Worm (Caenorhabditis elegans) whole organism, late embryonic: ENCODE results near the gene ccdc-47.

ENCODE experiments used
- C08G9.2 ChIP-seq: sonication (generic microtip); optimal IDR thresholded peaks from 2 replicates; lab custom pipeline; 2016; ENCODE audit warnings: mild to moderate bottlenecking, missing genetic modification characterization, moderate library complexity, missing compliant biosample characterization
- F13H6.1 ChIP-seq: sonication (generic microtip); optimal IDR thresholded peaks from 2 replicates; lab custom pipeline; 2016; ENCODE audit warnings: missing genetic modification characterization, missing compliant biosample characterization
- K02D7.2 ChIP-seq: sonication (generic microtip); optimal IDR thresholded peaks from 2 replicates; lab custom pipeline; 2017; ENCODE audit warnings: mild to moderate bottlenecking, missing genetic modification characterization, missing compliant biosample characterization
- K09A11.1 ChIP-seq: sonication (generic microtip); optimal IDR thresholded peaks from 2 replicates; lab custom pipeline; 2017; ENCODE audit warnings: antibody characterized with exemption, mild to moderate bottlenecking, missing genetic modification characterization, missing compliant biosample characterization; ENCODE audit not compliant: insufficient read depth
- T23F11.4 ChIP-seq: fragments of 200-800 bp; sonication (Bioruptor generic); optimal IDR thresholded peaks from 2 replicates; lab custom pipeline; 2018; ENCODE audit warnings: mild to moderate bottlenecking, missing genetic modification characterization, missing compliant biosample characterization
- Y22D7AL.16 ChIP-seq: sonication (generic microtip); optimal IDR thresholded peaks from 2 replicates; lab custom pipeline; 2016; ENCODE audit warnings: missing genetic modification characterization, missing compliant biosample characterization
- ahr-1 ChIP-seq: sonication (generic microtip); optimal IDR thresholded peaks from 2 replicates; lab custom pipeline; 2016; ENCODE audit warnings: missing genetic modification characterization, missing compliant biosample characterization
- ama-1 ChIP-seq: fragments of 150-350 bp; optimal IDR thresholded peaks from 2 replicates; lab custom pipeline; 2014
- ceh-14 ChIP-seq: sonication (generic microtip); optimal IDR thresholded peaks from 2 replicates; lab custom pipeline; 2016; ENCODE audit warnings: missing genotype, missing genetic modification characterization, missing compliant biosample characterization
- ceh-22 ChIP-seq: sonication (generic microtip); optimal IDR thresholded peaks from 2 replicates; lab custom pipeline; 2017; ENCODE audit warnings: missing biosample characterization, missing genetic modification characterization
- ceh-24 ChIP-seq: sonication (generic microtip); optimal IDR thresholded peaks from 2 replicates; lab custom pipeline; 2016; ENCODE audit warnings: mild to moderate bottlenecking, missing genetic modification characterization, missing compliant biosample characterization
- ceh-30 ChIP-seq: fragments of 150-350 bp; optimal IDR thresholded peaks from 2 replicates; lab custom pipeline; 2014; ENCODE audit warnings: missing biosample characterization, missing genetic modification characterization
- ceh-31 ChIP-seq: sonication (generic microtip); optimal IDR thresholded peaks from 2 replicates; lab custom pipeline; 2016; ENCODE audit warnings: missing genetic modification characterization, missing compliant biosample characterization
- ceh-45 ChIP-seq: fragments of 200-800 bp; sonication (Bioruptor generic); IDR thresholded peaks from 2 replicates; pipeline ENCODE4 v1.3.6; 2022; ENCODE audit warnings: missing genetic modification reagents, missing genetic modification characterization, missing compliant biosample characterization
- ceh-48 ChIP-seq: sonication (generic microtip); optimal IDR thresholded peaks from 2 replicates; lab custom pipeline; 2016; ENCODE audit warnings: missing genetic modification characterization, inconsistent platforms, missing compliant biosample characterization
- ceh-6 ChIP-seq: fragments of 200-800 bp; sonication (Bioruptor generic); optimal IDR thresholded peaks from 2 replicates; lab custom pipeline; 2018; ENCODE audit warnings: mild to moderate bottlenecking, missing genetic modification characterization, missing compliant biosample characterization
- che-1 ChIP-seq: sonication (generic microtip); optimal IDR thresholded peaks from 2 replicates; lab custom pipeline; 2016; ENCODE audit warnings: mild to moderate bottlenecking, missing genetic modification characterization, missing compliant biosample characterization
- dmd-4 ChIP-seq: sonication (generic microtip); optimal IDR thresholded peaks from 2 replicates; lab custom pipeline; 2016; ENCODE audit warnings: borderline replicate concordance, missing genetic modification characterization, missing compliant biosample characterization
- dve-1 ChIP-seq: sonication (generic microtip); optimal IDR thresholded peaks from 2 replicates; lab custom pipeline; 2017; ENCODE audit warnings: antibody characterized with exemption, mild to moderate bottlenecking, missing genetic modification characterization, missing compliant biosample characterization
- eyg-1 ChIP-seq: sonication (generic microtip); optimal IDR thresholded peaks from 2 replicates; lab custom pipeline; 2016; ENCODE audit warnings: missing genotype, missing genetic modification characterization, missing compliant biosample characterization
- fax-1 ChIP-seq: sonication (generic microtip); optimal IDR thresholded peaks from 2 replicates; lab custom pipeline; 2016; ENCODE audit warnings: missing genotype, missing genetic modification characterization, missing compliant biosample characterization
- fkh-10 ChIP-seq: fragments of 150-350 bp; optimal IDR thresholded peaks from 2 replicates; lab custom pipeline; 2014; ENCODE audit warnings: missing biosample characterization, missing genetic modification reagents, missing genetic modification characterization
- fkh-6 ChIP-seq: sonication (generic microtip); optimal IDR thresholded peaks from 2 replicates; lab custom pipeline; 2016; ENCODE audit warnings: missing genetic modification characterization, missing compliant biosample characterization
- hlh-13 ChIP-seq: fragments of 200-800 bp; sonication (Bioruptor generic); optimal IDR thresholded peaks from 2 replicates; lab custom pipeline; 2018; ENCODE audit warnings: mild to moderate bottlenecking, missing genetic modification characterization, missing compliant biosample characterization
- hlh-15 ChIP-seq: sonication (generic microtip); optimal IDR thresholded peaks from 2 replicates; lab custom pipeline; 2016; ENCODE audit warnings: missing genetic modification characterization, missing compliant biosample characterization
- hlh-30 ChIP-seq: sonication (generic microtip); optimal IDR thresholded peaks from 2 replicates; lab custom pipeline; 2017; ENCODE audit warnings: antibody characterized with exemption, missing genetic modification characterization, missing compliant biosample characterization; ENCODE audit not compliant: insufficient read depth
- hlh-6 ChIP-seq: sonication (generic microtip); optimal IDR thresholded peaks from 2 replicates; lab custom pipeline; 2016; ENCODE audit warnings: missing genotype, missing genetic modification characterization, missing compliant biosample characterization
- hlh-8 ChIP-seq: sonication (generic microtip); optimal IDR thresholded peaks from 2 replicates; lab custom pipeline; 2016; ENCODE audit warnings: missing genotype, missing genetic modification characterization, missing compliant biosample characterization
- lin-11 ChIP-seq: fragments of 200-800 bp; sonication (Bioruptor generic); optimal IDR thresholded peaks from 2 replicates; lab custom pipeline; 2018; ENCODE audit warnings: mild to moderate bottlenecking, missing genetic modification characterization, missing compliant biosample characterization
- madf-2 ChIP-seq: sonication (generic microtip); optimal IDR thresholded peaks from 2 replicates; lab custom pipeline; 2017; ENCODE audit warnings: missing genetic modification characterization, missing compliant biosample characterization
- nfya-1 ChIP-seq: sonication (generic microtip); optimal IDR thresholded peaks from 2 replicates; lab custom pipeline; 2017; ENCODE audit warnings: missing genetic modification characterization, mild to moderate bottlenecking, missing compliant biosample characterization, antibody characterized with exemption, moderate library complexity
- nhr-232 ChIP-seq: sonication (generic microtip); optimal IDR thresholded peaks from 2 replicates; lab custom pipeline; 2016; ENCODE audit warnings: missing genetic modification characterization, missing compliant biosample characterization
- npax-4 ChIP-seq: sonication (generic microtip); optimal IDR thresholded peaks from 2 replicates; lab custom pipeline; 2016; ENCODE audit warnings: missing genetic modification characterization, missing compliant biosample characterization
- pag-3 ChIP-seq: sonication (generic microtip); optimal IDR thresholded peaks from 2 replicates; lab custom pipeline; 2016; ENCODE audit warnings: missing compliant biosample characterization, missing genetic modification characterization, borderline replicate concordance
- pat-9 ChIP-seq: fragments of 200-800 bp; sonication (Bioruptor generic); optimal IDR thresholded peaks from 2 replicates; lab custom pipeline; 2018; ENCODE audit warnings: mild to moderate bottlenecking, missing genetic modification characterization, moderate library complexity, missing compliant biosample characterization
- pha-4 ChIP-seq: fragments of 150-350 bp; optimal IDR thresholded peaks from 2 replicates; lab custom pipeline; 2018; ENCODE audit warnings: missing biosample characterization, missing genetic modification reagents, missing genetic modification characterization
- pqm-1 ChIP-seq: sonication (generic microtip); optimal IDR thresholded peaks from 2 replicates; lab custom pipeline; 2016; ENCODE audit warnings: missing genetic modification characterization, missing compliant biosample characterization
- pros-1 ChIP-seq: fragments of 150-350 bp; optimal IDR thresholded peaks from 2 replicates; lab custom pipeline; 2014; ENCODE audit warnings: missing biosample characterization, missing genetic modification reagents, missing genetic modification characterization
- ref-2 ChIP-seq: sonication (generic microtip); optimal IDR thresholded peaks from 2 replicates; lab custom pipeline; 2016; ENCODE audit warnings: missing genetic modification characterization, missing compliant biosample characterization
- sox-2 ChIP-seq: fragments of 200-800 bp; sonication (Bioruptor generic); IDR thresholded peaks from 2 replicates; pipeline ENCODE4 v1.3.6; 2022; ENCODE audit warnings: missing genetic modification reagents, missing genetic modification characterization, missing compliant biosample characterization
- syd-9 ChIP-seq: sonication (generic microtip); optimal IDR thresholded peaks from 2 replicates; lab custom pipeline; 2016; ENCODE audit warnings: mild to moderate bottlenecking, missing genetic modification characterization, moderate library complexity, missing compliant biosample characterization
- tbx-2 ChIP-seq: sonication (generic microtip); optimal IDR thresholded peaks from 2 replicates; lab custom pipeline; 2016; ENCODE audit warnings: missing genetic modification characterization, missing compliant biosample characterization
- tbx-7 ChIP-seq: sonication (generic microtip); optimal IDR thresholded peaks from 2 replicates; lab custom pipeline; 2016; ENCODE audit warnings: missing genotype, missing genetic modification characterization, missing compliant biosample characterization
- unc-3 ChIP-seq, 2 experiments: fragments of 200-800 bp in 1 of 2; sonication (Bioruptor generic) in 1 of 2; sonication (generic microtip) in 1 of 2; conservative IDR thresholded peaks in 1 of 2; optimal IDR thresholded peaks in 1 of 2; 2 replicates each; pipeline versions ENCODE4 v1.3.6 to Lab custom; 2016 to 2022; ENCODE audit warnings: missing compliant biosample characterization in 2 of 2, missing genetic modification characterization in 2 of 2, missing genetic modification reagents in 1 of 2
- unc-42 ChIP-seq: sonication (generic microtip); optimal IDR thresholded peaks from 2 replicates; lab custom pipeline; 2016; ENCODE audit warnings: missing genotype, missing genetic modification characterization, missing compliant biosample characterization
- unc-55 ChIP-seq: sonication (generic microtip); optimal IDR thresholded peaks from 2 replicates; lab custom pipeline; 2017; ENCODE audit warnings: missing biosample characterization, missing genetic modification reagents, missing genetic modification characterization
- unc-86 ChIP-seq: sonication (generic microtip); optimal IDR thresholded peaks from 2 replicates; lab custom pipeline; 2016; ENCODE audit warnings: missing genetic modification characterization, missing compliant biosample characterization
- ztf-16 ChIP-seq: sonication (generic microtip); optimal IDR thresholded peaks from 2 replicates; lab custom pipeline; 2017; ENCODE audit warnings: missing genetic modification characterization, missing compliant biosample characterization

ccdc-47 gene

DNA sequence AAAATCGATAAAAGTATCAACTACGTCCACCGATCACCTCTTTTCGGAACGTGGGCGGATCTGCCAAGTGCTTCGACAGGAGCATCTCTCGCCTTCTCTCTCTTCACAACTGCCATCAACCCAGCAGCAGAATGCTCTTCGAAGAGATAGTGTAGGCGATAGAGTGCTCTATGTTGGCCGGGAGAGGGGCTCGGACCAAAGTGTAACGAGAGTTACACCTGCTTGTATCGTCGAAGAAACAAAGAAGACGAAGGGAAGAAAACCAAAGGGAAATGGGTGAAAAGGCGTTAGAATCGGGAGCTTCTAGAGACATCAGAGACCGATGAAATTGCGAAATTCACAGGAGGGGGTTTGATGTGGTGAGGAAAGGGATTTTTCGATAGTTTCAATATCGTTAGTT, 1.9 kb upstream of the ccdc-47 start (continued):
- TF ChIP-seq pha-4 (no peak), pat-9 (tag; lab: Kevin White, UChicago) (no peak), C08G9.2 (tag; lab: Kevin White, UChicago) (no peak), ahr-1 (tag; lab: Kevin White, UChicago) (no peak), unc-3 (GFP tag; conservative IDR thresholded peaks at IDR 0.05; lab: Robert Waterston, UW) (no peak), unc-3 (tag; optimal IDR thresholded peaks at IDR 0.05; lab: Kevin White, UChicago) (no peak), pag-3 (tag; lab: Kevin White, UChicago) (no peak), K02D7.2 (no peak), ceh-22 (tag; lab: Kevin White, UChicago) (no peak), ztf-16 (tag; lab: Kevin White, UChicago) (no peak), pros-1 (no peak), dmd-4 (tag; lab: Kevin White, UChicago) (no peak)

DNA sequence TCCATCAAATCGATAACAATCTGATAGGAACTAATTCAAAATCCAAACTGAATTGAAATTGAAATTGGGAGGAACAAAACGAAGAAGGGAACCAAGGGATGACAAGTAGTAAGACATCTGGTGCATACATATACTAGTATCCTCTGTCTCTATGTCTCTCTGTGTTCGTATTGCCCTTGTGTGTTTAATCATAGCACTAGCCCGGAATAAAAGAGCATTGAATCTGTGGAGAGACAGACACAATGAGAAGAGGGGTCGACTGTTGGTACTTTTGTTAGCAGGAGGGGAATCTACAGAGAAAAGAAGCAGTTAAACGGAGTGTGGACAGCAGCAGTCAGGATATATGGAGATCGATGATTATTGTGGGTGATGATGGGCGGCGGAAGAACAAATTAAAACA, 1.1 kb upstream of the ccdc-47 start:
- no peak for TF ChIP-seq dve-1 (tag; lab: Kevin White, UChicago)
- TF ChIP-seq ahr-1 (tag; lab: Kevin White, UChicago) = no peak
- TF ChIP-seq nfya-1 (tag; lab: Kevin White, UChicago) = peak; percentile 60
- no peak for TF ChIP-seq ama-1 (lab: Kevin White, UChicago)
- TF ChIP-seq ref-2 (tag; lab: Kevin White, UChicago) = peak; percentile 3
- no peak for TF ChIP-seq fax-1 (tag; lab: Kevin White, UChicago)
- peak; percentile 10 for TF ChIP-seq ceh-31 (tag; lab: Kevin White, UChicago)
- TF ChIP-seq fkh-6 (tag; lab: Kevin White, UChicago) = no peak
- no peak for TF ChIP-seq sox-2
- no peak for TF ChIP-seq pha-4
- peak; percentile 12 for TF ChIP-seq hlh-8 (tag; lab: Kevin White, UChicago)
- no peak for TF ChIP-seq ceh-6 (GFP tag; lab: Kevin White, UChicago)
- TF ChIP-seq ceh-48 (tag; lab: Kevin White, UChicago) = no peak
- no peak for TF ChIP-seq hlh-6 (tag; lab: Kevin White, UChicago)
- TF ChIP-seq che-1 (tag; lab: Kevin White, UChicago) = no peak
- no peak for TF ChIP-seq F13H6.1
- no peak for TF ChIP-seq ceh-22 (tag; lab: Kevin White, UChicago)
- TF ChIP-seq unc-42 (tag; lab: Kevin White, UChicago) = no peak
- no peak for TF ChIP-seq ceh-30 (tag; lab: Kevin White, UChicago)
- peak; percentile 1 for TF ChIP-seq tbx-2
- no peak for TF ChIP-seq ceh-45
- TF ChIP-seq ceh-14 = no peak
- no peak for TF ChIP-seq tbx-7
- no peak for TF ChIP-seq lin-11 (tag; lab: Kevin White, UChicago)
- no peak for TF ChIP-seq Y22D7AL.16
- no peak for TF ChIP-seq T23F11.4 (GFP tag; lab: Kevin White, UChicago)
- no peak for TF ChIP-seq dmd-4 (tag; lab: Kevin White, UChicago)
- TF ChIP-seq hlh-15 = no peak
- no peak for TF ChIP-seq unc-86 (tag; lab: Kevin White, UChicago)
- TF ChIP-seq madf-2 (tag; lab: Kevin White, UChicago) = no peak
- no peak for TF ChIP-seq hlh-13 (GFP tag; lab: Kevin White, UChicago)
- TF ChIP-seq syd-9 = no peak
- no peak for TF ChIP-seq npax-4
- no peak for TF ChIP-seq hlh-30 (tag; lab: Kevin White, UChicago)
- TF ChIP-seq nhr-232 = no peak
- TF ChIP-seq ceh-24 = no peak
- no peak for TF ChIP-seq pqm-1
- no peak for TF ChIP-seq fkh-10 (GFP tag; lab: Kevin White, UChicago)
- TF ChIP-seq K09A11.1 = no peak
- peak; percentile 54 for TF ChIP-seq unc-55 (GFP tag; lab: Kevin White, UChicago)
- no peak for TF ChIP-seq eyg-1 (tag; lab: Kevin White, UChicago)
